Fruit fly (Drosophila melanogaster) whole organism, embryonic: ENCODE data around the gene Atat.

Experiments
- CG15011 ChIP-seq: fragments of 200-800 bp; sonication (Bioruptor generic); optimal IDR thresholded peaks from 3 replicates; lab custom pipeline; 2018; ENCODE audit warnings: missing biosample characterization, mild to moderate bottlenecking, missing genetic modification characterization
- CG31441 ChIP-seq: fragments of 200-800 bp; sonication (Bioruptor generic); IDR thresholded peaks from 2 replicates; pipeline ENCODE4 v1.3.6; 2022; ENCODE audit warnings: missing biosample characterization, missing genetic modification characterization
- CG7271 ChIP-seq: fragments of 200-800 bp; sonication (Bioruptor generic); optimal IDR thresholded peaks from 2 replicates; lab custom pipeline; 2018; ENCODE audit warnings: missing biosample characterization, mild to moderate bottlenecking, missing genetic modification characterization, moderate library complexity

DNA sequence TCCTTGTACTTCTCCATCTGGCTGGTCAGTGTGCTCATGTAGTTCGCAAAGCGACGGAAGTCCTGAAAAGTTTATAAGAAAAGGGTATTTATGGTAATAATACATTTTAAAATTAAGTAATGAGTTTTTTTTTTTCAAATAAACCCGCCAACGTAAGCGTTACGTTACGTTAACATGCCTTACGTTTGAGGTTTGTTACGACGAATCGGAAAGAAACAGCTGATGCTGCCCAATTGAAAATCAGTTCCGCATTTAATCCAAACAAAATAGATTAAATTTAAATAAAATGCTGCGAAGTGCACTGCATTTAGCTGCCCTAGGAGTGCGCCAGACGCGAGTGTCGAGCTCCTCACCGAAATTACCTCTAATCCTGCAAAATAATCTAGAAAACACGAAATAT, 62.4 kb downstream of the Atat start, which contains the start of gene mRRF1:
- TF ChIP-seq CG7271 (tag; lab: Kevin White, UChicago) = no peak
- no peak for TF ChIP-seq CG31441 (GFP tag; lab: Robert Waterston, UW)
- no peak for TF ChIP-seq CG15011 (GFP tag; lab: Kevin White, UChicago)
